Worm (Caenorhabditis elegans): Measurements from ENCODE around the gene srw-22.

DNA sequence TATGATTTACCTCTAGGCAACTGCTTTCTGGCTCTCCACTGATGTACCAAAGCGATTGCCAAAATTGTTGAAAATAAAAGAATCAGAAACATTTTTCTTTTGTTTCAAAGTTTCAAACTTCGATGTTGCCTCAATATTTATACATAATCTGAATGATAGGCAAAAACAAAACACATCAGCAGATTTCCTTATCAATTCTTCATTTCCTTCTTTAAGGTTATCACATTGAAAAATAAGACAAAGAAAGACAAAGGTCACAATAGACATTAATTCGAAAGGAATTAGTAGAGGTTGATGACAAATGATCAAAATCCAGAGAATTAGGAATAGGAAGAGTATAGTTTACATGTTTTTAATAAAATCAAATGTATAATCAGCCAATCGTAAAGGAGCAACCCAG, 22.6 kb downstream of the srw-22 start, which contains the start of gene cyp-34A2:
- TF ChIP-seq hlh-30 (tag; optimal IDR thresholded peaks at IDR 0.05; ENCODE audit: insufficient read depth) (no peak), F13H6.1 (tag; optimal IDR thresholded peaks at IDR 0.05) (no peak), unc-55 (GFP tag; optimal IDR thresholded peaks at IDR 0.05) (no peak)

All from whole organism, late embryonic.